Worm (Caenorhabditis elegans): ENCODE results near the gene pgp-4.

Gene pgp-4

DNA sequence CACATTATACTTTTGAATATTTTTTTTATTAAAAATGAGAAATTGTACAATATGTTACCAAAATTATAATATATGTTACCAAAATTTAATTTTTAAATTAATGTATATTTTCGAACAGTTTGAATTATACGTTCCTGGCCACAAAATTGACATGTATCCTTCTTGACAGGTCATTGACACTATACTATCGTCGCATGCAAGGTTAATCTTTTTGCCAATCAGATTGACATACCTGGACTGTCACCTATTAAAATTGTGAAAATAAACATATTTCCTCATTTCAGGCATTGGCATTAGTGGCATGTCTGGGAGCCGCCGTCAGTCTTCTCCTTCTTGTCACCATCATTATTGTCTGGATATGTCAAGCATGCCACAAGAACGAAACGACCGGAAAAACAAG lies 12.5 kb downstream of the pgp-4 start:
- peak; percentile 68 for TF ChIP-seq nhr-2 (tag; optimal IDR thresholded peaks at IDR 0.05)
- TF ChIP-seq ham-2 (GFP tag; optimal IDR thresholded peaks at IDR 0.05): no peak
- no peak for TF ChIP-seq nhr-76 (tag; optimal IDR thresholded peaks at IDR 0.05)
- no peak for TF ChIP-seq bed-3 (GFP tag; optimal IDR thresholded peaks at IDR 0.05)
- no peak for TF ChIP-seq blmp-1 (tag; optimal IDR thresholded peaks at IDR 0.05)
- no peak for TF ChIP-seq unc-39 (tag; optimal IDR thresholded peaks at IDR 0.05)
- no peak for TF ChIP-seq nhr-237 (tag; optimal IDR thresholded peaks at IDR 0.05)
- no peak for TF ChIP-seq elt-3 (tag; optimal IDR thresholded peaks at IDR 0.05)
- no peak for TF ChIP-seq ces-1 (GFP tag; optimal IDR thresholded peaks at IDR 0.05)
- TF ChIP-seq unc-62 (GFP tag; optimal IDR thresholded peaks at IDR 0.05): peak; percentile 29
- no peak for TF ChIP-seq lsy-2 (tag; optimal IDR thresholded peaks at IDR 0.05)
- no peak for TF ChIP-seq drap-1 (GFP tag; optimal IDR thresholded peaks at IDR 0.05)
- TF ChIP-seq nhr-28 (tag; optimal IDR thresholded peaks at IDR 0.05): no peak
- no peak for TF ChIP-seq ceh-83 (GFP tag; optimal IDR thresholded peaks at IDR 0.05)
- TF ChIP-seq cnd-1 (tag; optimal IDR thresholded peaks at IDR 0.05): no peak

DNA sequence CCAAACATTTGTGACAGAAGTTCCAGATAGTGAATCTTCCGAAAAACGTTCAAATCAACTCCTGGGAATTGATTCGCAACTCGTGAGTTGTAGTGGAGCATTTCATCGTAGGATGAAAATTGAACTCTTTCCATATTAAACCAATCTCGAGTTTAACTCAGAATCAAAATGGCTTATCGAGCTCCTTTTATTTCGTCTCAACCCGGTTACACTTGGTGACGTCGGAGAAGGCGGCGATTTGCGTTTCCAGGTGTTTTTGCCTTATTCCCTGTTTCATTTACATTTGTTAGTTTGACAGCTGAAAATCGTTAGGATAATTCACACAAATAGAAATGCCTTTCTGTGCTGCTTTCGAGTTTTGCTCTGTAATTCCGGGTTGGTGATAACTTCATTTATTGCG lies 17.9 kb downstream of the pgp-4 start, which contains the start of gene F42E11.3:
Gene F42E11.3, minus strand, starts transcription at position 101 of the 400 bp plus-strand sequence.
- TF ChIP-seq sptf-1 (tag; optimal IDR thresholded peaks at IDR 0.05) (peak; percentile 2), mab-5 (tag; optimal IDR thresholded peaks at IDR 0.05) (no peak), nhr-12 (tag; optimal IDR thresholded peaks at IDR 0.05) (no peak)

DNA sequence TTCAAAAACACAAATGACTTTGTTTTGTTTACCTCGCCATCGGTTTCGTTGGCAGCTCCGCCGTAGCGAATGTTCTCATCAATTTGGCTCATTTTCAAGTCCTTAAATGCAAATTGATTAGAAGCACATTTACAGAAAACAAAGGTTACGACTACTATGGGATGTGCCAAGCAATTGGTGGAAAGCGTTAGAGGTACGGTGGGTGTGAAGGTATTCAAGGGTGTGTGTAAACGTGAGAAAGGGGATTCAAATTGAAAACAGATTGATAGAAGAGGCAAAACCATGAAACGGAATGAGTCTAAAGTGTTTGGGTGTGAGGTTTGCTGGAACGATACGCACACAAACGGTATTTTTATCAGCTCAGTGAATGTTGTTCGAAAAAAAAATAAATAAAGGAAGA lies 19.8 kb downstream of the pgp-4 start, which contains the start of gene tni-1:
Gene tni-1, minus strand, starts transcription at position 101 of the 400 bp plus-strand sequence.
- TF ChIP-seq blmp-1 (tag; optimal IDR thresholded peaks at IDR 0.05) (no peak), nhr-2 (tag; optimal IDR thresholded peaks at IDR 0.05) (no peak), elt-3 (tag; optimal IDR thresholded peaks at IDR 0.05) (no peak), ztf-11 (tag; optimal IDR thresholded peaks at IDR 0.05) (no peak), flh-1 (GFP tag; optimal IDR thresholded peaks at IDR 0.05) (no peak), drap-1 (GFP tag; optimal IDR thresholded peaks at IDR 0.05) (no peak), lsy-2 (tag; optimal IDR thresholded peaks at IDR 0.05) (no peak), lin-32 (GFP tag; optimal IDR thresholded peaks at IDR 0.05) (no peak), mls-2 (tag; optimal IDR thresholded peaks at IDR 0.05) (no peak), tbx-8 (GFP tag; optimal IDR thresholded peaks at IDR 0.05) (no peak), ceh-83 (GFP tag; optimal IDR thresholded peaks at IDR 0.05) (no peak), mep-1 (tag; optimal IDR thresholded peaks at IDR 0.05) (no peak), snpc-4 (tag; optimal IDR thresholded peaks at IDR 0.05) (no peak), bed-3 (GFP tag; optimal IDR thresholded peaks at IDR 0.05) (no peak), ham-2 (GFP tag; optimal IDR thresholded peaks at IDR 0.05) (no peak), ceh-39 (tag; optimal IDR thresholded peaks at IDR 0.05) (no peak), zip-8 (tag; optimal IDR thresholded peaks at IDR 0.05) (no peak), sem-2 (GFP tag; optimal IDR thresholded peaks at IDR 0.05) (no peak), unc-39 (tag; optimal IDR thresholded peaks at IDR 0.05) (no peak), pha-4 (tag; optimal IDR thresholded peaks at IDR 0.05) (no peak)

DNA sequence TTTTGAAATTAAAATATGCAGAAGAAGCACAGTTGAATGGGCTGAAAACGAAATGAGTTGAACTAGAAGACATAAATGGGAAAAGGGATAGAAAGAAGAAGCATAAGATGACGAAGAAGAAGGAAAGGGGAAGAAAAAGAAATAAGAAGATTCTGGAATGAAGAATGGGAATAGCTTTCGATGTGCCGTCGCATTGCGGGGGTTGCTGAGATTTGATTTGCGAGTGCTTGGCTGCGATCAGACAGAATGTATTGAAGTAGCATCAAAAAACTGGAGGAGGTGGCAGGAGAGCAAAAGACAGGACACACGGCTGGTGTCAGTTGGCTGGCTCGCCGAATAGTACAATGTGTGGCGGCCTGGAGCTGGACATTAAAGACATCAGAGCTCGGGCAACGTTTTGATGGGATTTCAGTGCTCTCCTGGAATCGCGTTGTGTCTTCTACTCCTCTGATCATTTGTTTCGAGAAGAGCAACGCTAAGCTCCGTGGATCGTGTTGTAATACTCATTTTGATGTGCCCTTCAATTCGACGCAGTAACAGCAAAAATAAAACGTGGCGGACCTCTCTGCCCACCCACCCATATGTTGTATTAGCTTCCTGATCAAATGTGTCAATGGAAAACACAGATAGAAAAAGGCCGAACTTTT lies 21.6 kb downstream of the pgp-4 start:
- no peak for TF ChIP-seq zip-8 (tag; optimal IDR thresholded peaks at IDR 0.05)
- TF ChIP-seq nhr-2 (tag; optimal IDR thresholded peaks at IDR 0.05): no peak
- TF ChIP-seq nhr-12 (tag; optimal IDR thresholded peaks at IDR 0.05): no peak
- TF ChIP-seq sem-2 (GFP tag; optimal IDR thresholded peaks at IDR 0.05): no peak
- TF ChIP-seq pha-4 (tag; optimal IDR thresholded peaks at IDR 0.05): no peak
- TF ChIP-seq ceh-39 (tag; optimal IDR thresholded peaks at IDR 0.05): no peak
- peak; percentile 73 for TF ChIP-seq ces-1 (GFP tag; optimal IDR thresholded peaks at IDR 0.05)
- peak; percentile 7 for TF ChIP-seq M03D4.4 (tag; optimal IDR thresholded peaks at IDR 0.05)
- peak; percentile 20 for TF ChIP-seq sptf-1 (tag; optimal IDR thresholded peaks at IDR 0.05)
- TF ChIP-seq nhr-76 (tag; optimal IDR thresholded peaks at IDR 0.05): no peak
- peak; percentile 85 for TF ChIP-seq hlh-1 (tag; optimal IDR thresholded peaks at IDR 0.05)
- TF ChIP-seq unc-120 (tag; optimal IDR thresholded peaks at IDR 0.05; ENCODE audit: poor library complexity, severe bottlenecking): peak; percentile 92
- TF ChIP-seq ztf-11 (tag; optimal IDR thresholded peaks at IDR 0.05): no peak
- no peak for TF ChIP-seq tbx-8 (GFP tag; optimal IDR thresholded peaks at IDR 0.05)
- no peak for TF ChIP-seq blmp-1 (tag; optimal IDR thresholded peaks at IDR 0.05)
- no peak for TF ChIP-seq ceh-43 (GFP tag; optimal IDR thresholded peaks at IDR 0.05)
- no peak for TF ChIP-seq cnd-1 (tag; optimal IDR thresholded peaks at IDR 0.05)
- TF ChIP-seq unc-62 (GFP tag; optimal IDR thresholded peaks at IDR 0.05): peak; percentile 63
- no peak for TF ChIP-seq ham-2 (GFP tag; optimal IDR thresholded peaks at IDR 0.05)

All from whole organism, mixed stage, embryonic.